Worm (Caenorhabditis elegans) whole organism, midembryonic: ENCODE measurements around the gene C14A6.7.

Experiments used
- cog-1 ChIP-seq: sonication (generic microtip); optimal IDR thresholded peaks from 2 replicates; lab custom pipeline; 2016; ENCODE audit warnings: missing genetic modification characterization, missing compliant biosample characterization
- flt-1 ChIP-seq: fragments of 200-800 bp; sonication (Bioruptor generic); IDR thresholded peaks from 2 replicates; pipeline ENCODE4 v1.3.6; 2022; ENCODE audit warnings: missing genetic modification characterization, missing compliant biosample characterization
- klf-2 ChIP-seq: fragments of 200-800 bp; sonication (Bioruptor generic); conservative IDR thresholded peaks from 2 replicates; pipeline ENCODE4 v1.3.6; 2022; ENCODE audit warnings: missing genetic modification reagents, missing genetic modification characterization, missing compliant biosample characterization
- med-1 ChIP-seq: sonication (generic microtip); optimal IDR thresholded peaks from 2 replicates; lab custom pipeline; 2017; ENCODE audit warnings: missing genetic modification characterization, mild to moderate bottlenecking, missing compliant biosample characterization, antibody characterized with exemption, missing genetic modification reagents; ENCODE audit not compliant: insufficient read depth
- ref-1 ChIP-seq: fragments of 200-800 bp; sonication (Bioruptor generic); conservative IDR thresholded peaks from 2 replicates; pipeline ENCODE4 v1.3.6; 2022; ENCODE audit warnings: missing genetic modification reagents, missing genetic modification characterization, missing compliant biosample characterization
- ztf-23 ChIP-seq: fragments of 200-800 bp; sonication (Bioruptor generic); IDR thresholded peaks from 2 replicates; pipeline ENCODE4 v1.3.6; 2022; ENCODE audit warnings: missing genetic modification reagents, missing genetic modification characterization, missing compliant biosample characterization

DNA sequence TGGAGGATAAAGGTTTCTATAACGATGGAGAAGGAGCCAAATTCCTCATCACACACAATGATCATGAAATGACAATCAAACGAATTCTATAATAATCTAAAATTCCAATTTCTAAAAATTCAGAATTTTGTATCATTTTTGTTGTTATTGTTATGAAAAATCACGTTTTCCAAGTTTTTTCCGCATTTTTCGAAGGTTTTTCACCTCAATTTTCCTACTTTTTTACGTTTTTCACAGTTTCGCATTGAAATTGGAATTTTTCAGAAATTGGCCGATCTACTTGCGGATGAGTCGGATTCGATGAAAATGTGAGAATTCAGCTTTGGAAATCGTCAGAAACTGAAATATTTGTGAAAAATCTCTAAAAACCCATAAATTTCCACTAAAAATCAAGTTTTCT is 43.1 kb downstream of the C14A6.7 start, which contains the start of gene fbxa-210:
- TF ChIP-seq ztf-23 (GFP tag; lab: Robert Waterston, UW): no peak
- no peak for TF ChIP-seq med-1 (GFP tag; lab: Kevin White, UChicago)
- TF ChIP-seq flt-1 (GFP tag; lab: Robert Waterston, UW): no peak
- no peak for TF ChIP-seq ref-1 (GFP tag; lab: Robert Waterston, UW)
- no peak for TF ChIP-seq cog-1 (tag; lab: Kevin White, UChicago)
- no peak for TF ChIP-seq klf-2 (GFP tag; lab: Robert Waterston, UW)
